Worm (Caenorhabditis elegans): ENCODE results near the gene pes-9.

- no peak for TF ChIP-seq snpc-4 (tag; optimal IDR thresholded peaks at IDR 0.05)
- TF ChIP-seq mdl-1 (tag; optimal IDR thresholded peaks at IDR 0.05) = no peak
- no peak for TF ChIP-seq nhr-77 (tag; optimal IDR thresholded peaks at IDR 0.05)
- no peak for TF ChIP-seq unc-62 (GFP tag; optimal IDR thresholded peaks at IDR 0.05)
- TF ChIP-seq elt-1 (tag; optimal IDR thresholded peaks at IDR 0.05) = no peak
- no peak for TF ChIP-seq aly-2 (tag; optimal IDR thresholded peaks at IDR 0.05)
- no peak for TF ChIP-seq nhr-11 (tag; optimal IDR thresholded peaks at IDR 0.05)
Measured at ce11 chrV:14609643-14610042, 12.8 kb upstream of the pes-9 start, which contains the start of gene R11H6.4.

Data from whole organism, L2 larva.